Worm (Caenorhabditis elegans): Measurements from ENCODE around the gene F02E11.4.

F02E11.4 gene

ce11 chrII:3284558-3284957 lies 7.0 kb upstream of the F02E11.4 start, which contains the start of gene scl-15:
Gene scl-15, minus strand, starts transcription at chrII:3284658.
- TF ChIP-seq W03F9.2 (tag; optimal IDR thresholded peaks at IDR 0.05) (no peak), him-1 (tag; optimal IDR thresholded peaks at IDR 0.05) (no peak), dao-5 (tag; optimal IDR thresholded peaks at IDR 0.05) (no peak)

- TF ChIP-seq W03F9.2 (tag; optimal IDR thresholded peaks at IDR 0.05) (no peak), him-1 (tag; optimal IDR thresholded peaks at IDR 0.05) (no peak), dao-5 (tag; optimal IDR thresholded peaks at IDR 0.05) (no peak)
Measured at ce11 chrII:3282353-3282752, 4.8 kb upstream of the F02E11.4 start, which contains the start of gene nep-13. Gene nep-13, plus strand, starts transcription at chrII:3282653.

ce11 chrII:3278634-3279033 lies 1.0 kb upstream of the F02E11.4 start, which contains the start of gene wht-4:
Gene wht-4, plus strand, starts transcription at chrII:3278934.
- TF ChIP-seq W03F9.2 (tag; optimal IDR thresholded peaks at IDR 0.05): no peak
- TF ChIP-seq dao-5 (tag; optimal IDR thresholded peaks at IDR 0.05): no peak
- no peak for TF ChIP-seq him-1 (tag; optimal IDR thresholded peaks at IDR 0.05)

- TF ChIP-seq W03F9.2 (tag; optimal IDR thresholded peaks at IDR 0.05) (no peak), him-1 (tag; optimal IDR thresholded peaks at IDR 0.05) (no peak), dao-5 (tag; optimal IDR thresholded peaks at IDR 0.05) (no peak)
Measured at ce11 chrII:3274923-3275322, 2.7 kb downstream of the F02E11.4 start, which contains the start of gene F02E11.3. Gene F02E11.3, minus strand, starts transcription at chrII:3275023.

- TF ChIP-seq dao-5 (tag; optimal IDR thresholded peaks at IDR 0.05) (no peak), him-1 (tag; optimal IDR thresholded peaks at IDR 0.05) (no peak), W03F9.2 (tag; optimal IDR thresholded peaks at IDR 0.05) (no peak)
Measured at ce11 chrII:3270598-3270997, 7.0 kb downstream of the F02E11.4 start.

ce11 chrII:3267815-3268214 lies 9.8 kb downstream of the F02E11.4 start:
- TF ChIP-seq dao-5 (tag; optimal IDR thresholded peaks at IDR 0.05) (no peak), W03F9.2 (tag; optimal IDR thresholded peaks at IDR 0.05) (no peak), him-1 (tag; optimal IDR thresholded peaks at IDR 0.05) (no peak)

ce11 chrII:3267365-3267764 lies 10.2 kb downstream of the F02E11.4 start, which contains the start of gene F02E11.7:
Gene F02E11.7, plus strand, starts transcription at chrII:3267665.
- no peak for TF ChIP-seq him-1 (tag; optimal IDR thresholded peaks at IDR 0.05)
- TF ChIP-seq W03F9.2 (tag; optimal IDR thresholded peaks at IDR 0.05): no peak
- no peak for TF ChIP-seq dao-5 (tag; optimal IDR thresholded peaks at IDR 0.05)

ce11 chrII:3264704-3265103 lies 12.9 kb downstream of the F02E11.4 start:
- TF ChIP-seq W03F9.2 (tag; optimal IDR thresholded peaks at IDR 0.05): no peak
- TF ChIP-seq dao-5 (tag; optimal IDR thresholded peaks at IDR 0.05): no peak
- no peak for TF ChIP-seq him-1 (tag; optimal IDR thresholded peaks at IDR 0.05)

- TF ChIP-seq W03F9.2 (tag; optimal IDR thresholded peaks at IDR 0.05) (no peak), him-1 (tag; optimal IDR thresholded peaks at IDR 0.05) (no peak), dao-5 (tag; optimal IDR thresholded peaks at IDR 0.05) (no peak)
Measured at ce11 chrII:3262504-3262903, 15.1 kb downstream of the F02E11.4 start, which contains the start of gene F02E11.2. Gene F02E11.2, plus strand, starts transcription at chrII:3262804.

ce11 chrII:3259254-3259653 lies 18.3 kb downstream of the F02E11.4 start, which contains the start of gene gcy-19:
Gene gcy-19, minus strand, starts transcription at chrII:3259354.
- TF ChIP-seq him-1 (tag; optimal IDR thresholded peaks at IDR 0.05): no peak
- no peak for TF ChIP-seq W03F9.2 (tag; optimal IDR thresholded peaks at IDR 0.05)
- no peak for TF ChIP-seq dao-5 (tag; optimal IDR thresholded peaks at IDR 0.05)

- TF ChIP-seq him-1 (tag; optimal IDR thresholded peaks at IDR 0.05) (no peak), dao-5 (tag; optimal IDR thresholded peaks at IDR 0.05) (no peak), W03F9.2 (tag; optimal IDR thresholded peaks at IDR 0.05) (no peak)
Measured at ce11 chrII:3251782-3252181, 25.8 kb downstream of the F02E11.4 start.

- TF ChIP-seq him-1 (tag; optimal IDR thresholded peaks at IDR 0.05) (no peak), dao-5 (tag; optimal IDR thresholded peaks at IDR 0.05) (no peak), W03F9.2 (tag; optimal IDR thresholded peaks at IDR 0.05) (no peak)
Measured at ce11 chrII:3250195-3250594, 27.4 kb downstream of the F02E11.4 start.

ce11 chrII:3249406-3249805 lies 28.2 kb downstream of the F02E11.4 start, which contains the start of gene clec-124:
Gene clec-124, plus strand, starts transcription at chrII:3249706.
- TF ChIP-seq dao-5 (tag; optimal IDR thresholded peaks at IDR 0.05) (no peak), W03F9.2 (tag; optimal IDR thresholded peaks at IDR 0.05) (no peak), him-1 (tag; optimal IDR thresholded peaks at IDR 0.05) (no peak)

- TF ChIP-seq dao-5 (tag; optimal IDR thresholded peaks at IDR 0.05) (no peak), him-1 (tag; optimal IDR thresholded peaks at IDR 0.05) (no peak), W03F9.2 (tag; optimal IDR thresholded peaks at IDR 0.05) (no peak)
Measured at ce11 chrII:3248043-3248718, 29.4 kb downstream of the F02E11.4 start, which contains the start of the genes fbxc-50 and C17F4.2. Gene fbxc-50, minus strand, starts transcription at chrII:3248123. Gene C17F4.2, plus strand, starts transcription at chrII:3248668.

Measured in whole organism, L4/young adult.